Fruit fly (Drosophila melanogaster) whole organism, prepupa: ENCODE measurements around the gene bam.

ENCODE experiments used
- Blimp-1 ChIP-seq: fragments of 200-800 bp; sonication (Bioruptor generic); optimal IDR thresholded peaks from 3 replicates; lab custom pipeline; 2017; ENCODE audit warnings: missing biosample characterization, missing genetic modification characterization, mild to moderate bottlenecking, moderate library complexity, missing genetic modification reagents
- CG10631 ChIP-seq: fragments of 200-800 bp; sonication (Bioruptor generic); optimal IDR thresholded peaks from 2 replicates; lab custom pipeline; 2016; ENCODE audit warnings: missing biosample characterization, missing genetic modification characterization
- CG15336 ChIP-seq: fragments of 200-800 bp; sonication (Bioruptor generic); IDR thresholded peaks from 2 replicates; pipeline ENCODE4 v1.3.6; 2022; ENCODE audit warnings: missing biosample characterization, missing genetic modification characterization
- CG16779 ChIP-seq: fragments of 200-800 bp; sonication (Bioruptor generic); optimal IDR thresholded peaks from 3 replicates; lab custom pipeline; 2017; ENCODE audit warnings: missing biosample characterization, mild to moderate bottlenecking, missing genetic modification characterization
- CG3032 ChIP-seq: fragments of 200-800 bp; optimal IDR thresholded peaks from 2 replicates; lab custom pipeline; 2019; ENCODE audit warnings: missing biosample characterization, mild to moderate bottlenecking, missing genetic modification characterization, moderate library complexity
- CG31627 ChIP-seq: fragments of 200-800 bp; sonication (Bioruptor generic); optimal IDR thresholded peaks from 3 replicates; lab custom pipeline; 2016; ENCODE audit warnings: missing biosample characterization, missing genetic modification characterization
- CG34406 ChIP-seq: fragments of 200-800 bp; sonication (Bioruptor generic); optimal IDR thresholded peaks from 3 replicates; lab custom pipeline; 2016; ENCODE audit warnings: missing biosample characterization, missing genetic modification characterization
- CG6163 ChIP-seq: fragments of 200-800 bp; sonication (Bioruptor generic); IDR thresholded peaks from 3 replicates; pipeline ENCODE4 v1.3.6; 2022; ENCODE audit warnings: missing biosample characterization, missing genetic modification characterization
- CG6854 ChIP-seq: fragments of 200-800 bp; sonication (Bioruptor generic); optimal IDR thresholded peaks from 2 replicates; lab custom pipeline; 2017; ENCODE audit warnings: missing biosample characterization, mild to moderate bottlenecking, missing genetic modification characterization
- CG9139 ChIP-seq: fragments of 200-800 bp; sonication (Bioruptor generic); optimal IDR thresholded peaks from 3 replicates; lab custom pipeline; 2017; ENCODE audit warnings: missing biosample characterization, mild to moderate bottlenecking, missing genetic modification characterization
- Eip75B ChIP-seq: fragments of 200-800 bp; sonication (Bioruptor generic); optimal IDR thresholded peaks from 3 replicates; lab custom pipeline; 2016; ENCODE audit warnings: missing biosample characterization, missing genetic modification characterization
- Eip78C ChIP-seq: fragments of 200-800 bp; sonication (Bioruptor generic); peaks from one replicate; lab custom pipeline; 2016; ENCODE audit warnings: missing biosample characterization, missing genetic modification characterization
- Hr39 ChIP-seq: fragments of 200-800 bp; sonication (Bioruptor generic); optimal IDR thresholded peaks from 2 replicates; lab custom pipeline; 2016; ENCODE audit warnings: missing biosample characterization, missing genetic modification characterization
- Met ChIP-seq: fragments of 200-800 bp; sonication (Bioruptor generic); optimal IDR thresholded peaks from 3 replicates; lab custom pipeline; 2016; ENCODE audit warnings: missing biosample characterization, missing genetic modification characterization
- OdsH ChIP-seq: fragments of 200-800 bp; sonication (Bioruptor generic); optimal IDR thresholded peaks from 3 replicates; lab custom pipeline; 2016; ENCODE audit warnings: missing biosample characterization, missing genetic modification characterization
- Smox ChIP-seq: fragments of 200-800 bp; sonication (Bioruptor generic); optimal IDR thresholded peaks from 3 replicates; lab custom pipeline; 2016; ENCODE audit warnings: missing biosample characterization, missing genetic modification characterization
- Sox14 ChIP-seq: fragments of 200-800 bp; sonication (Bioruptor generic); optimal IDR thresholded peaks from 3 replicates; lab custom pipeline; 2016; ENCODE audit warnings: missing biosample characterization, missing genetic modification characterization
- achi ChIP-seq: fragments of 200-800 bp; sonication (Bioruptor generic); optimal IDR thresholded peaks from 3 replicates; lab custom pipeline; 2016; ENCODE audit warnings: missing biosample characterization, missing genetic modification characterization
- cyc ChIP-seq: fragments of 200-800 bp; sonication (Bioruptor generic); optimal IDR thresholded peaks from 3 replicates; lab custom pipeline; 2016; ENCODE audit warnings: missing biosample characterization, missing genetic modification characterization
- lz ChIP-seq: fragments of 200-800 bp; sonication (Bioruptor generic); optimal IDR thresholded peaks from 3 replicates; lab custom pipeline; 2016; ENCODE audit warnings: missing biosample characterization, missing genetic modification characterization
- pdm3 ChIP-seq: fragments of 200-800 bp; sonication (Bioruptor generic); optimal IDR thresholded peaks from 3 replicates; lab custom pipeline; 2016; ENCODE audit warnings: missing biosample characterization, missing genetic modification characterization

bam gene

DNA sequence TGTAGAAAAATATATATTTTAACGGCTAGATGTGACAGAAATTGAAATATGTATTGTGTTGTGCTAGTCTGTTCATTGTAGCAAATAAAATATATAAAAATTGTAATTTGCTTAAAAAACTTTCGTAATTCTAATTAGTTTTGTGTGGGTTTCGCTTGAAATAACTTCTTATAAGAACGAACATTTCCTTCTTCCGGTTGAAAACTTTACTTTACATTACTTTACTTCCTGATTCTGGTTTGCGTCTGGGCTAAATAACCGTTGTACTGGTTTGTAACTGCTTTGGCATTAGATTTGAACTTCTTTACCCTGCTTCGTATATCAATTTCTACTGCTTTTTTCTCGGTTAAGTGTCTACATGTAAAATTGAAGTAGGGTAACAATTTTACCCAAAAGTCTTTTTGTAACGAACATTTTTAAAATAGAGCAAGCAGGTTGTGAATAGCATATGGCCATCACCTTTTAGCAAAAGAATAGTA, 51.1 kb downstream of the bam start, which contains the start of gene lobo:
lobo (minus strand) TSS at position 51 of the 479 bp plus-strand sequence.
- TF ChIP-seq CG31627 (GFP tag; lab: Kevin White, UChicago) (peak; percentile 15), Hr39 (peak; percentile 34), OdsH (peak; percentile 22), Blimp-1 (GFP tag; lab: Kevin White, UChicago) (no peak), CG6854 (GFP tag; lab: Kevin White, UChicago) (peak; percentile 96), CG34406 (GFP tag; lab: Kevin White, UChicago) (no peak), pdm3 (GFP tag; lab: Kevin White, UChicago) (peak; percentile 20), cyc (peak; percentile 6), CG10631 (GFP tag; lab: Kevin White, UChicago) (no peak), Eip75B (peak; percentile 25), CG16779 (tag; lab: Kevin White, UChicago) (no peak), Met (GFP tag; lab: Kevin White, UChicago) (peak; percentile 35), CG15336 (no peak), Smox (GFP tag; lab: Kevin White, UChicago) (peak; percentile 3), CG9139 (GFP tag; lab: Kevin White, UChicago) (no peak), Eip78C (GFP tag; lab: Kevin White, UChicago) (peak; percentile 54), CG6163 (GFP tag; lab: Robert Waterston, UW) (peak; percentile 66; the same call in 2 of the 3 replicates), Sox14 (GFP tag; lab: Kevin White, UChicago) (no peak), lz (GFP tag; lab: Kevin White, UChicago) (peak; percentile 27), achi (GFP tag; lab: Kevin White, UChicago) (no peak), CG3032 (tag; lab: Kevin White, UChicago) (peak; percentile 33)
